Worm (Caenorhabditis elegans) whole organism, late embryonic: ENCODE results near the gene pqn-71.

Experiments
- C08G9.2 ChIP-seq: sonication (generic microtip); optimal IDR thresholded peaks from 2 replicates; lab custom pipeline; 2016; ENCODE audit warnings: mild to moderate bottlenecking, missing genetic modification characterization, moderate library complexity, missing compliant biosample characterization
- C38D4.7 ChIP-seq: fragments of 200-800 bp; sonication (Bioruptor generic); optimal IDR thresholded peaks from 2 replicates; lab custom pipeline; 2018; ENCODE audit warnings: mild to moderate bottlenecking, missing genetic modification characterization, moderate library complexity, missing compliant biosample characterization
- K09A11.1 ChIP-seq: sonication (generic microtip); optimal IDR thresholded peaks from 2 replicates; lab custom pipeline; 2017; ENCODE audit warnings: antibody characterized with exemption, mild to moderate bottlenecking, missing genetic modification characterization, missing compliant biosample characterization; ENCODE audit not compliant: insufficient read depth
- T23F11.4 ChIP-seq: fragments of 200-800 bp; sonication (Bioruptor generic); optimal IDR thresholded peaks from 2 replicates; lab custom pipeline; 2018; ENCODE audit warnings: mild to moderate bottlenecking, missing genetic modification characterization, missing compliant biosample characterization
- Y22D7AL.16 ChIP-seq: sonication (generic microtip); optimal IDR thresholded peaks from 2 replicates; lab custom pipeline; 2016; ENCODE audit warnings: missing genetic modification characterization, missing compliant biosample characterization
- ahr-1 ChIP-seq: sonication (generic microtip); optimal IDR thresholded peaks from 2 replicates; lab custom pipeline; 2016; ENCODE audit warnings: missing genetic modification characterization, missing compliant biosample characterization
- ama-1 ChIP-seq: fragments of 150-350 bp; optimal IDR thresholded peaks from 2 replicates; lab custom pipeline; 2014
- ceh-14 ChIP-seq: sonication (generic microtip); optimal IDR thresholded peaks from 2 replicates; lab custom pipeline; 2016; ENCODE audit warnings: missing genotype, missing genetic modification characterization, missing compliant biosample characterization
- ceh-19 ChIP-seq: fragments of 200-800 bp; sonication (Bioruptor generic); optimal IDR thresholded peaks from 2 replicates; lab custom pipeline; 2018; ENCODE audit warnings: mild to moderate bottlenecking, missing genetic modification characterization, missing compliant biosample characterization
- ceh-2 ChIP-seq: sonication (generic microtip); optimal IDR thresholded peaks from 2 replicates; lab custom pipeline; 2016; ENCODE audit warnings: missing genotype, missing genetic modification characterization, missing compliant biosample characterization
- ceh-22 ChIP-seq: sonication (generic microtip); optimal IDR thresholded peaks from 2 replicates; lab custom pipeline; 2017; ENCODE audit warnings: missing biosample characterization, missing genetic modification characterization
- ceh-24 ChIP-seq: sonication (generic microtip); optimal IDR thresholded peaks from 2 replicates; lab custom pipeline; 2016; ENCODE audit warnings: mild to moderate bottlenecking, missing genetic modification characterization, missing compliant biosample characterization
- ceh-30 ChIP-seq: fragments of 150-350 bp; optimal IDR thresholded peaks from 2 replicates; lab custom pipeline; 2014; ENCODE audit warnings: missing biosample characterization, missing genetic modification characterization
- ceh-31 ChIP-seq: sonication (generic microtip); optimal IDR thresholded peaks from 2 replicates; lab custom pipeline; 2016; ENCODE audit warnings: missing genetic modification characterization, missing compliant biosample characterization
- ceh-45 ChIP-seq: fragments of 200-800 bp; sonication (Bioruptor generic); IDR thresholded peaks from 2 replicates; pipeline ENCODE4 v1.3.6; 2022; ENCODE audit warnings: missing genetic modification reagents, missing genetic modification characterization, missing compliant biosample characterization
- ceh-48 ChIP-seq: sonication (generic microtip); optimal IDR thresholded peaks from 2 replicates; lab custom pipeline; 2016; ENCODE audit warnings: missing genetic modification characterization, inconsistent platforms, missing compliant biosample characterization
- ceh-6 ChIP-seq: fragments of 200-800 bp; sonication (Bioruptor generic); optimal IDR thresholded peaks from 2 replicates; lab custom pipeline; 2018; ENCODE audit warnings: mild to moderate bottlenecking, missing genetic modification characterization, missing compliant biosample characterization
- ceh-9 ChIP-seq: sonication (generic microtip); optimal IDR thresholded peaks from 2 replicates; lab custom pipeline; 2016; ENCODE audit warnings: mild to moderate bottlenecking, missing genetic modification characterization, inconsistent platforms, missing compliant biosample characterization
- che-1 ChIP-seq: sonication (generic microtip); optimal IDR thresholded peaks from 2 replicates; lab custom pipeline; 2016; ENCODE audit warnings: mild to moderate bottlenecking, missing genetic modification characterization, missing compliant biosample characterization
- dve-1 ChIP-seq: sonication (generic microtip); optimal IDR thresholded peaks from 2 replicates; lab custom pipeline; 2017; ENCODE audit warnings: antibody characterized with exemption, mild to moderate bottlenecking, missing genetic modification characterization, missing compliant biosample characterization
- elt-4 ChIP-seq: sonication (generic microtip); optimal IDR thresholded peaks from 2 replicates; lab custom pipeline; 2016; ENCODE audit warnings: missing genetic modification characterization, missing compliant biosample characterization
- ets-4 ChIP-seq: sonication (generic microtip); optimal IDR thresholded peaks from 2 replicates; lab custom pipeline; 2016; ENCODE audit warnings: missing genetic modification characterization, missing compliant biosample characterization
- fax-1 ChIP-seq: sonication (generic microtip); optimal IDR thresholded peaks from 2 replicates; lab custom pipeline; 2016; ENCODE audit warnings: missing genotype, missing genetic modification characterization, missing compliant biosample characterization
- fkh-10 ChIP-seq: fragments of 150-350 bp; optimal IDR thresholded peaks from 2 replicates; lab custom pipeline; 2014; ENCODE audit warnings: missing biosample characterization, missing genetic modification reagents, missing genetic modification characterization
- gmeb-2 ChIP-seq: sonication (generic microtip); optimal IDR thresholded peaks from 2 replicates; lab custom pipeline; 2016; ENCODE audit warnings: missing genetic modification characterization, inconsistent platforms, missing compliant biosample characterization
- hlh-15 ChIP-seq: sonication (generic microtip); optimal IDR thresholded peaks from 2 replicates; lab custom pipeline; 2016; ENCODE audit warnings: missing genetic modification characterization, missing compliant biosample characterization
- hlh-30 ChIP-seq: sonication (generic microtip); optimal IDR thresholded peaks from 2 replicates; lab custom pipeline; 2017; ENCODE audit warnings: antibody characterized with exemption, missing genetic modification characterization, missing compliant biosample characterization; ENCODE audit not compliant: insufficient read depth
- hlh-6 ChIP-seq: sonication (generic microtip); optimal IDR thresholded peaks from 2 replicates; lab custom pipeline; 2016; ENCODE audit warnings: missing genotype, missing genetic modification characterization, missing compliant biosample characterization
- hlh-8 ChIP-seq: sonication (generic microtip); optimal IDR thresholded peaks from 2 replicates; lab custom pipeline; 2016; ENCODE audit warnings: missing genotype, missing genetic modification characterization, missing compliant biosample characterization
- lim-6 ChIP-seq: sonication (generic microtip); optimal IDR thresholded peaks from 2 replicates; lab custom pipeline; 2016; ENCODE audit warnings: missing genetic modification characterization, missing compliant biosample characterization
- lin-11 ChIP-seq: fragments of 200-800 bp; sonication (Bioruptor generic); optimal IDR thresholded peaks from 2 replicates; lab custom pipeline; 2018; ENCODE audit warnings: mild to moderate bottlenecking, missing genetic modification characterization, missing compliant biosample characterization
- mec-3 ChIP-seq: sonication (generic microtip); optimal IDR thresholded peaks from 2 replicates; lab custom pipeline; 2016; ENCODE audit warnings: borderline replicate concordance, missing genetic modification characterization, missing compliant biosample characterization
- nfya-1 ChIP-seq: sonication (generic microtip); optimal IDR thresholded peaks from 2 replicates; lab custom pipeline; 2017; ENCODE audit warnings: missing genetic modification characterization, mild to moderate bottlenecking, missing compliant biosample characterization, antibody characterized with exemption, moderate library complexity
- nhr-11 ChIP-seq: fragments of 150-350 bp; optimal IDR thresholded peaks from 2 replicates; lab custom pipeline; 2014; ENCODE audit warnings: missing biosample characterization, missing genetic modification characterization
- npax-4 ChIP-seq: sonication (generic microtip); optimal IDR thresholded peaks from 2 replicates; lab custom pipeline; 2016; ENCODE audit warnings: missing genetic modification characterization, missing compliant biosample characterization
- pha-2 ChIP-seq: sonication (generic microtip); optimal IDR thresholded peaks from 2 replicates; lab custom pipeline; 2017; ENCODE audit warnings: mild to moderate bottlenecking, missing genetic modification characterization, missing compliant biosample characterization
- pha-4 ChIP-seq: fragments of 150-350 bp; optimal IDR thresholded peaks from 2 replicates; lab custom pipeline; 2018; ENCODE audit warnings: missing biosample characterization, missing genetic modification reagents, missing genetic modification characterization
- pqm-1 ChIP-seq: sonication (generic microtip); optimal IDR thresholded peaks from 2 replicates; lab custom pipeline; 2016; ENCODE audit warnings: missing genetic modification characterization, missing compliant biosample characterization
- ref-2 ChIP-seq: sonication (generic microtip); optimal IDR thresholded peaks from 2 replicates; lab custom pipeline; 2016; ENCODE audit warnings: missing genetic modification characterization, missing compliant biosample characterization
- rnt-1 ChIP-seq: sonication (generic microtip); optimal IDR thresholded peaks from 2 replicates; lab custom pipeline; 2016; ENCODE audit warnings: missing genetic modification characterization, missing compliant biosample characterization
- sdc-2 ChIP-seq: sonication (generic microtip); optimal IDR thresholded peaks from 2 replicates; lab custom pipeline; 2016; ENCODE audit warnings: missing genotype, missing genetic modification characterization, missing compliant biosample characterization
- sox-2 ChIP-seq: fragments of 200-800 bp; sonication (Bioruptor generic); IDR thresholded peaks from 2 replicates; pipeline ENCODE4 v1.3.6; 2022; ENCODE audit warnings: missing genetic modification reagents, missing genetic modification characterization, missing compliant biosample characterization
- sox-4 ChIP-seq: sonication (generic microtip); optimal IDR thresholded peaks from 2 replicates; lab custom pipeline; 2017; ENCODE audit warnings: mild to moderate bottlenecking, missing genetic modification characterization, inconsistent platforms, missing compliant biosample characterization
- syd-9 ChIP-seq: sonication (generic microtip); optimal IDR thresholded peaks from 2 replicates; lab custom pipeline; 2016; ENCODE audit warnings: mild to moderate bottlenecking, missing genetic modification characterization, moderate library complexity, missing compliant biosample characterization
- tbx-2 ChIP-seq: sonication (generic microtip); optimal IDR thresholded peaks from 2 replicates; lab custom pipeline; 2016; ENCODE audit warnings: missing genetic modification characterization, missing compliant biosample characterization
- tbx-7 ChIP-seq: sonication (generic microtip); optimal IDR thresholded peaks from 2 replicates; lab custom pipeline; 2016; ENCODE audit warnings: missing genotype, missing genetic modification characterization, missing compliant biosample characterization
- unc-3 ChIP-seq, 2 experiments: fragments of 200-800 bp in 1 of 2; sonication (Bioruptor generic) in 1 of 2; sonication (generic microtip) in 1 of 2; conservative IDR thresholded peaks in 1 of 2; optimal IDR thresholded peaks in 1 of 2; 2 replicates each; pipeline versions ENCODE4 v1.3.6 to Lab custom; 2016 to 2022; ENCODE audit warnings: missing compliant biosample characterization in 2 of 2, missing genetic modification characterization in 2 of 2, missing genetic modification reagents in 1 of 2
- unc-55 ChIP-seq: sonication (generic microtip); optimal IDR thresholded peaks from 2 replicates; lab custom pipeline; 2017; ENCODE audit warnings: missing biosample characterization, missing genetic modification reagents, missing genetic modification characterization
- unc-86 ChIP-seq: sonication (generic microtip); optimal IDR thresholded peaks from 2 replicates; lab custom pipeline; 2016; ENCODE audit warnings: missing genetic modification characterization, missing compliant biosample characterization
- zip-5 ChIP-seq: sonication (generic microtip); optimal IDR thresholded peaks from 2 replicates; lab custom pipeline; 2016; ENCODE audit warnings: missing genetic modification characterization, missing compliant biosample characterization
- ztf-16 ChIP-seq: sonication (generic microtip); optimal IDR thresholded peaks from 2 replicates; lab custom pipeline; 2017; ENCODE audit warnings: missing genetic modification characterization, missing compliant biosample characterization

pqn-71 gene

DNA sequence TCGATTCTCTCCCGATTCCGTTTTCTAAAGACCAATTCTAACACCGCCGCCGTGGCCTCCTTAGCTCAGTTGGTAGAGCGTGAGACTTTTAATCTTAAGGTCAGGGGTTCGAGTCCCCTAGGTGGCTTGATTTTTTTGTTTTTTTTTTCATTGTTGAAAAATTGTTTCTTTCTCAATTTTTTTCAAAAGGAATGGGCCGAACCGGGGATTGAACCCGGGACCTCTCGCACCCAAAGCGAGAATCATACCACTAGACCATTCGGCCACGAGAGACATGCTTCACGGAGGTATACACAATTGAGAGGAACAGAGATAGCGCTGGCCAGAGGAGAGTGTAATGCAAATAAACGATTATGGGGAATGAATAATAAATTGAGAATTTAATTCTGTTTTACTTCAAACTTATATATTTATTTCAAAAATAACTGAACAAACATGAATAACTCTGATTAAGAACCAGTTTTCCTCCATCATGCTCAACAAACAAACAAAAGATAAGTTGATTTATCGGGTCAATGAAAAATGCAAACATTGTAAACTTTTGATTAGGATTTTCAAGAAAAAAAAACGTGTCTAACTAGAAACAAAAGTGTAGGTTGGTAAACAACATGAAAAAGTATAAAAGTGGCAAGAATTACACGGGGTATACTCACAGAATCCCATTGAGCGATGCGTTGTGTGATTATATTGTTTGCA, at the start of gene pqn-71:
pqn-71 (plus strand) TSS at position 646 of the 696 bp plus-strand sequence.
- peak; percentile 80 for TF ChIP-seq sdc-2 (tag; lab: Kevin White, UChicago)
- TF ChIP-seq lin-11 (tag; lab: Kevin White, UChicago) = peak; percentile 74
- TF ChIP-seq sox-2 = peak; percentile 72
- peak; percentile 71 for TF ChIP-seq ztf-16 (tag; lab: Kevin White, UChicago)
- TF ChIP-seq ets-4 (tag; lab: Kevin White, UChicago) = peak; percentile 34
- no peak for TF ChIP-seq nhr-11
- TF ChIP-seq T23F11.4 (GFP tag; lab: Kevin White, UChicago) = peak; percentile 79
- TF ChIP-seq ceh-24 = peak; percentile 66
- no peak for TF ChIP-seq pha-4 (tag; lab: Kevin White, UChicago)
- peak; percentile 71 for TF ChIP-seq npax-4 (tag; lab: Kevin White, UChicago)
- TF ChIP-seq hlh-8 (tag; lab: Kevin White, UChicago) = peak; percentile 39
- peak; percentile 64 for TF ChIP-seq ceh-2 (tag; lab: Kevin White, UChicago)
- peak; percentile 80 for TF ChIP-seq che-1 (tag; lab: Kevin White, UChicago)
- TF ChIP-seq tbx-2 (tag; lab: Kevin White, UChicago) = peak; percentile 82
- peak; percentile 83 for TF ChIP-seq dve-1 (tag; lab: Kevin White, UChicago)
- peak; percentile 61 for TF ChIP-seq tbx-7
- TF ChIP-seq ceh-45 (GFP tag; lab: Robert Waterston, UW) = peak; percentile 73
- TF ChIP-seq pha-2 (tag; lab: Kevin White, UChicago) = peak; percentile 80
- peak; percentile 83 for TF ChIP-seq unc-86 (tag; lab: Kevin White, UChicago)
- peak; percentile 72 for TF ChIP-seq C38D4.7 (GFP tag; lab: Kevin White, UChicago)
- peak; percentile 84 for TF ChIP-seq syd-9 (tag; lab: Kevin White, UChicago)
- TF ChIP-seq zip-5 = peak; percentile 50
- peak; percentile 77 for TF ChIP-seq nfya-1 (tag; lab: Kevin White, UChicago)
- peak; percentile 86 for TF ChIP-seq Y22D7AL.16
- peak; percentile 84 for TF ChIP-seq ceh-19 (GFP tag; lab: Kevin White, UChicago)
- peak; percentile 80 for TF ChIP-seq fax-1 (tag; lab: Kevin White, UChicago)
- TF ChIP-seq unc-3 (GFP tag; conservative IDR thresholded peaks at IDR 0.05; lab: Robert Waterston, UW) = peak; percentile 75
- TF ChIP-seq unc-3 (tag; optimal IDR thresholded peaks at IDR 0.05; lab: Kevin White, UChicago) = peak; percentile 88
- TF ChIP-seq elt-4 = no peak
- TF ChIP-seq C08G9.2 = peak; percentile 79
- peak; percentile 69 for TF ChIP-seq hlh-15 (tag; lab: Kevin White, UChicago)
- no peak for TF ChIP-seq unc-55 (GFP tag; lab: Kevin White, UChicago)
- peak; percentile 53 for TF ChIP-seq ceh-48 (tag; lab: Kevin White, UChicago)
- peak; percentile 79 for TF ChIP-seq ceh-6 (GFP tag; lab: Kevin White, UChicago)
- TF ChIP-seq ahr-1 (tag; lab: Kevin White, UChicago) = peak; percentile 40
- TF ChIP-seq fkh-10 (GFP tag; lab: Kevin White, UChicago) = no peak
- TF ChIP-seq ceh-22 (tag; lab: Kevin White, UChicago) = no peak
- TF ChIP-seq pqm-1 (tag; lab: Kevin White, UChicago) = peak; percentile 87
- peak; percentile 86 for TF ChIP-seq hlh-6 (tag; lab: Kevin White, UChicago)
- TF ChIP-seq lim-6 (tag; lab: Kevin White, UChicago) = peak; percentile 72
- peak; percentile 86 for TF ChIP-seq gmeb-2 (tag; lab: Kevin White, UChicago)
- peak; percentile 60 for TF ChIP-seq ceh-30 (tag; lab: Kevin White, UChicago)
- peak; percentile 81 for TF ChIP-seq rnt-1 (tag; lab: Kevin White, UChicago)
- TF ChIP-seq sox-4 (tag; lab: Kevin White, UChicago) = peak; percentile 77
- peak; percentile 79 for TF ChIP-seq ref-2
- peak; percentile 89 for TF ChIP-seq ceh-14 (tag; lab: Kevin White, UChicago)
- TF ChIP-seq ceh-9 (tag; lab: Kevin White, UChicago) = peak; percentile 18
- TF ChIP-seq ceh-31 (tag; lab: Kevin White, UChicago) = peak; percentile 61
- TF ChIP-seq mec-3 (tag; lab: Kevin White, UChicago) = no peak
- TF ChIP-seq K09A11.1 (tag; lab: Kevin White, UChicago) = peak; percentile 73
- peak; percentile 47 for TF ChIP-seq hlh-30 (tag; lab: Kevin White, UChicago)
- TF ChIP-seq ama-1 (lab: Kevin White, UChicago) = no peak
